Worm (Caenorhabditis elegans) whole organism, dauer: Measurements from ENCODE around the gene F53C11.5.

Experiments
- unc-62 ChIP-seq: sonication (generic microtip); optimal IDR thresholded peaks from 2 replicates; lab custom pipeline; 2017; ENCODE audit warnings: missing biosample characterization, missing genetic modification reagents, missing genetic modification characterization

Gene F53C11.5

ce11 chrV:13787225-13787898, at the start of gene F53C11.5, which contains the start of gene F53C11.4:
Gene F53C11.5, plus strand, starts transcription at chrV:13787549.
Gene F53C11.4, minus strand, starts transcription at chrV:13787352.
- no peak for TF ChIP-seq unc-62

DNA sequence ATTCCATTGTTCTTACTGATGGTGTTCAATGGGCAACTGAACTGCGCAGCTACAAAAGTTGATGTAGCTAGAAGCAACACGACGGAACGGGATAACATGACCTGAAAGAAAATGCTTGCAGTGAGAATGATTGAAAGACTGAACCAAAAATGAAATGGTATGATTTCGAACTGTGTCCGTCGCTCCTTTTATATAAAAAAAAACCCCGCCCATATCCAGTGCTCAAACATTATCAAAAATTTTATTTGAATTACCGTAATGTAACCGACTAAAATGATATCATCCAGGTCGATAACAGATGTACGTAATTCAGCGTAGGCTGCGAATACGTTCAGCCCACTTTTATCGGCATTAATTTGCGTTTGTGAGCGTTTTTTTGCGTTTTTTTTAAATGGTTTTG, 49.0 kb upstream of the F53C11.5 start, which contains the start of gene irg-5:
TSS of gene irg-5 (minus strand) at position 101 of the 400 bp plus-strand sequence.
- TF ChIP-seq unc-62 = no peak

DNA sequence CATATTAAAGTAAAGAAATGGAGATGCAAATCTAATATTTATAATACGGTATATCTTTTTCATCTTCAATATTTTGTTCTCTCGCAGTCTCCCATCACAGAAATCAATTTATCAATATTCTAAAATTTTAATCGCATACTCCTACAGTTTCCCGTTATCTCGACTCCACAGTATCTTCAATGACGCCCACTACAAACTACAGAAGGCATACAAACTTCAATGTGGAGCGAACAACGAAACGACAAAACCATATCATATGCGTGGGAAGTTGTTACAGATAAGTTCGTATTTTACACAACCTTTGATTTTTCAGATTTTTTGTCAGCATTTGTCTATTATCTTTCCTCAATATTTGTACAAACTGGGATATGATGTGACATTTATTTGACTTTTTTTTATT, 47.4 kb upstream of the F53C11.5 start:
- TF ChIP-seq unc-62 = no peak

DNA sequence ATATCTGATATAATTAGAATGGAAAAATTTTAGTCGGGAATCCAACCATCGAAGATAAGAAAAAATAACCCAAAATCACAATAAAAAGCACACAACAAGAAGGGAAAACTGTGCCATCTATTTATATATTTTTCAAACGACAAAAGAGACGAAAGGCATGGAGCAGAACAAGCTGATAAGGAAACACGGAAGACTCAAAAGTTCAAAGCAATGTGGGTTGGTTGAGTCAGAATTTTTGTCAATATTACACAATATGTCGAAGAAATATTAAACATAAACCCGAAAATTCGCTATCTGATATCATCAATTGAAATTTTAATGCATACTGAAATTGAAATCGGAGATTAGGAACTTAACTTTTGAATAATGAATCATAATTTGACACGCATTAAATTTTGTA, 42.4 kb upstream of the F53C11.5 start, which contains the start of gene F35E12.9:
TSS of gene F35E12.9 (minus strand) at position 227 of the 400 bp plus-strand sequence.
- TF ChIP-seq unc-62 = no peak

- no peak for TF ChIP-seq unc-62
These were observed 38.7 kb upstream of the F53C11.5 start, which contains the start of gene F35E12.10 for ce11 chrV:13748658-13749057. Gene F35E12.10, minus strand, starts transcription at chrV:13748758.

- TF ChIP-seq unc-62 = no peak
These were observed 35.5 kb upstream of the F53C11.5 start, which contains the start of gene cld-9 for ce11 chrV:13751811-13752210. Gene cld-9, minus strand, starts transcription at chrV:13751891.

DNA sequence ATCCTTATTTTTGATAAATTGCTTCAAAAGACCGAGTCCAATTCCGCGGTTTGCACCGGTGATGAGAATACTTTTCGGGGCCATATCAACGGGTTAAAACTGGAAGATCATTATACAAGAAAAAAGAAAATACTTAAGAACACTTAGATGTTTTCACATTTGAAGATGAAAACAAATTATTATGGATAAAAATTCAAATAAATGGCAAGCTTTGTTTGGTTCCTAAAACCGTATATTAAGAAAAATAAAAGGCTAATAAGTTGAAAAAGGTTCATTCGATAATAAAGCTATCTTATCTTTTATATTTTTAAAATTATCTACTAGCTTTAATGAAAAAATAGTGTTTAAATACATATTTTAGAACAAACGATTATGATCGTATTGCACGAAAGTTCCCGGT, 33.9 kb upstream of the F53C11.5 start, which contains the start of gene F20G2.1:
TSS of gene F20G2.1 (minus strand) at position 101 of the 400 bp plus-strand sequence.
- no peak for TF ChIP-seq unc-62

DNA sequence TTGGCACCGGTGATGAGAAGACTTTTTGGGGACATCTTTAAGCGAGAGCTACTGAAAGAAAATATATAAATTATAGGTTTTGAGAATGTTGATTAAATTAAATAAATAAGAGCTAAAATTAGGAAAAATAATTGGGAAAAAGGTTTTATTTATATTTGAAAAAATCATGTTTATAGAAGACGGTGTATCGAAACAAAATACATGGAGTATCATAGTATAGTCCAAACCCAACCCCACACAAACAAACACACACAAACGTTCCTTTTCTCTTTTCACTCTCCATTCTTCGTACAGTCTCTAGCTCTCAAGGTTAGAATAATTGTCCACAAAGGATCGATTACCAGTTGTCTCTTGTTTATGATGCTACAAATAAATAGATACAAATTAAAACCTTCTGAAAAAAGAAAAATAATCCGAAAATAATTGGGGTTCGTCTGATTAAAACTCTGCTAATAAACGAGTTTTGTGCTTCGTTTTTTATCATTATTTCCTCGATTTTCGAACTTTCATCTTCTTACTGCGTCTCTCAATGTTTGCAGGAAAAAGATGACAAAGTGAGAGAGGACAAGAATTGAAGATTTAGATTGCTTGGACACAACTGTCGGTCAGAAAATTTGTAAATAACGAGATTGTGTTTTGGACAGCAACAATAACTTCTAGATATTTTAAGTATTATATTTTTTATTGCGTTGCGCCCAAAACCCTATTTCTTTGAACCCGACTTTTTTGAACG, 30.8 kb upstream of the F53C11.5 start, which contains the start of gene F20G2.2:
TSS of gene F20G2.2 (minus strand) at position 51 of the 733 bp plus-strand sequence.
- no peak for TF ChIP-seq unc-62

ce11 chrV:13757349-13757748, 30.0 kb upstream of the F53C11.5 start:
- TF ChIP-seq unc-62 = no peak

ce11 chrV:13762426-13763127, 24.8 kb upstream of the F53C11.5 start, which contains the start of gene F20G2.6:
Gene F20G2.6, plus strand, starts transcription at chrV:13763077.
- no peak for TF ChIP-seq unc-62

DNA sequence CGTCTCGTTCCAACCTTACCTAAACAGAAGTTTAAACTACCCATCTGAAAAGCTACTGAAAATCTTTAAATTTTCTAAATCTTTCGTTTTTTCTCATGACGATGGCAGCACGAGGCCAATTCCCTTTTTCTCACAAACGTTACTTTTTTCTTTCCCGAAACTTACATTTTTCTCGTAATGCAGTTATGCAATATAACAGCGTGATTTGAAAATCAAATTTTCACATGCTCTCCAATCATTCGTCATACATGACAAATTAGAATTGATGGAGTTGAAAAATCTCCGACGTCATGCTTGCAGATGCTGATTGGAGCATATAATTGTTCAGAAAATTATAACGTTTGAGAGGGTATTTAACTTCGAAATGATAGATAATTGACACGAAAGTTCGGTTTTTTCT, 23.6 kb upstream of the F53C11.5 start:
- TF ChIP-seq unc-62 = no peak

- no peak for TF ChIP-seq unc-62
These were observed 19.0 kb upstream of the F53C11.5 start, which contains the start of gene F20G2.3 for ce11 chrV:13768388-13768787. Gene F20G2.3, minus strand, starts transcription at chrV:13768488.

DNA sequence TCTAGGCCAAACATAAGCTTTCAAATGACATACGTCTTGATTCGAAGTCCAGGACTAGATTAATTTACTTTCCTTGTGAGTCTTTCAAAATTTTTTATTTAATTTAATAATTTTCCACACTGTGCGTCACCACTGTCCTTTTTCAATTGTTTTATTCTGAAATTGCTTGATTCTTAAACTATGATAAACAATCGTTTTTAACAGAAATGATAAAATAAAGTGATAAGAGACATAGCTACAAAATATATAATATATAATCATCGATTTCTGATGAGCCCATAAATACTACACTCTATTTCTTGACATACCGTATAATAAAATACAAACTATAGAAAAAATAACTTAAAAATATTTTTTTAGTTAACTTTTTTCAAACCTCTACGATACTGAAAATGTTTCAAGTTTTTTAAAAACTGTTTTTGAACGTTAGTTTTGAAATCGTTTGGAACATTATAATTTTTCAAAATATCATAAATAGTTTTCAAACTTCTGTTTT, 18.4 kb upstream of the F53C11.5 start, which contains the start of gene nas-24:
TSS of gene nas-24 (plus strand) at position 446 of the 496 bp plus-strand sequence.
- TF ChIP-seq unc-62 = no peak

- no peak for TF ChIP-seq unc-62
These were observed 16.1 kb upstream of the F53C11.5 start, which contains the start of gene F20G2.5 for ce11 chrV:13771209-13771608. Gene F20G2.5, plus strand, starts transcription at chrV:13771509.

ce11 chrV:13775529-13775928, 11.8 kb upstream of the F53C11.5 start, which contains the start of gene F53C11.1:
Gene F53C11.1, plus strand, starts transcription at chrV:13775796.
- no peak for TF ChIP-seq unc-62

- no peak for TF ChIP-seq unc-62
These were observed 9.5 kb upstream of the F53C11.5 start, which contains the start of gene F53C11.9 for ce11 chrV:13777857-13778256. Gene F53C11.9, plus strand, starts transcription at chrV:13778015.
